Worm (Caenorhabditis elegans): ENCODE results near the gene cyp-31A3.

The cyp-31A3 gene

DNA sequence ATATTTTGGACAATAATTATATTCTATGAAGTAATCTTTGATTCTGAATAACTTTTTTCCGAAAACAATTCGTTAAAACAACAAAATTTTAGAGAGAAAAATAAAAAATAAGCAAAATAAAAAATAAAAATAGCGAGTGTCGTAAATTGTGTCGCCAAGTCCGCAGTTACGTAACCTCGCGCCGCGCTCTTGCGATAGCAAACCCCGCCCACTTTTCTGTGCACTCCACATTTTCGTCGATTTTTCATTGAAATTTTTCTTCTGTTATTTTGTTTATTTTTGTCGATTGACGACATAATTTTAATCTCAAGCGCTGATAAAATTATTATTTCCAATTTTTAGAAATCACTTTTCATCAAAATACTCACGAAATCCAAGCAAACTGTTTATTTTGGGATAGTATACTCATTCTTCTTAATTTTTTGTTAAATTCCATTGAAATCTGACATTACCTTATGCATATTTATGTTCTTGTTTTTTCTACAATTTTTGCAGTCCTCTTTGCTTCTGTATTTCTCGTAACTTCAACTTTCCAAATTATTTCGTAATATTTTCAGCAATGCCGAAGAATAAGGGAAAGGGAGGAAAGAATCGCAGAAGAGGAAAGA is 49.6 kb downstream of the cyp-31A3 start, which contains the start of gene eif-1.A (continued):
- TF ChIP-seq rpc-1 (optimal IDR thresholded peaks at IDR 0.05) (peak; percentile 4), rpc-1 (tag; optimal IDR thresholded peaks at IDR 0.05) (no peak), F49E8.2 (tag; optimal IDR thresholded peaks at IDR 0.05; ENCODE audit: insufficient read depth) (peak; percentile 6), aptf-2 (GFP tag; conservative IDR thresholded peaks at IDR 0.05) (no peak), him-1 (tag; optimal IDR thresholded peaks at IDR 0.05) (no peak), F55B11.4 (tag; optimal IDR thresholded peaks at IDR 0.05; ENCODE audit: borderline replicate concordance, insufficient read depth) (no peak), cebp-2 (GFP tag; IDR thresholded peaks at IDR 0.05) (no peak), F37B4.10 (GFP tag; IDR thresholded peaks at IDR 0.05) (no peak), hmg-1.2 (GFP tag; IDR thresholded peaks at IDR 0.05) (peak; percentile 22; the same call in 1 of the 2 replicates), D2030.7 (GFP tag; IDR thresholded peaks at IDR 0.05) (peak; percentile 46; the same call in 1 of the 2 replicates), ztf-18 (tag; optimal IDR thresholded peaks at IDR 0.05) (peak; percentile 15), lsl-1 (GFP tag; optimal IDR thresholded peaks at IDR 0.05) (peak; percentile 39), efl-1 (GFP tag; optimal IDR thresholded peaks at IDR 0.05) (peak; percentile 5), zfh-2 (GFP tag; conservative IDR thresholded peaks at IDR 0.05) (no peak)

DNA sequence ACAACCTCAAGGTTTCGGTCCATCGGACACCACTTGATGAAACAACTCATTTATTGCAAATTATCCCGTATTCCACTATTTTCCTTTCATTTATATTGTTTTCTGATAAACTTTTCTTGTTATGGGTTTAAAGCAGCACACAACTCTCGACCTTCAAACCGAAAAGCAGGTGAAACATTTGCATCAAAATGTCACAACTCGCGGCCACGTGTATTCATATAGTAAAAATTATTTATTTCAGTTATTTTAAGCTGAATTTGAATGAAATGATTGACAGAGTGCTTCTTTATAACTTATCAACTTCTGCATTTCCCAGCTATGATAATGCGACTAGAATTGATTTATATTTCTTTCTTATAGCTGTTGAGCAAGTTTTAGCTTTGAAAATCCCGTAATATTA is 51.0 kb downstream of the cyp-31A3 start, which contains the start of gene srw-95:
TSS of gene srw-95 (plus strand) at position 213 of the 400 bp plus-strand sequence.
- TF ChIP-seq atf-7 (tag; optimal IDR thresholded peaks at IDR 0.05): peak; percentile 9
- 0 out of 2 replicates have a peak, but pooled peaks have one; percentile 71 for TF ChIP-seq madf-3 (GFP tag; IDR thresholded peaks at IDR 0.05)
- TF ChIP-seq B0336.3 (GFP tag; IDR thresholded peaks at IDR 0.05): peak; percentile 86
- TF ChIP-seq lin-35 (GFP tag; optimal IDR thresholded peaks at IDR 0.05): peak in 1 of 3 experiments; percentile 11
- 0 out of 2 replicates have a peak, but pooled peaks have one; percentile 53 for TF ChIP-seq attf-6 (GFP tag; IDR thresholded peaks at IDR 0.05)
- TF ChIP-seq snpc-1.3 (tag; optimal IDR thresholded peaks at IDR 0.05; ENCODE audit: insufficient read depth): peak; percentile 19
- no peak for TF ChIP-seq ceh-79 (tag; optimal IDR thresholded peaks at IDR 0.05)
- TF ChIP-seq snpc-4 (GFP tag; optimal IDR thresholded peaks at IDR 0.05): no peak
- TF ChIP-seq snpc-4 (tag; optimal IDR thresholded peaks at IDR 0.05): peak in 2 of 4 experiments; percentile 51 to 81
- TF ChIP-seq tbp1 (GFP tag; optimal IDR thresholded peaks at IDR 0.05): peak; percentile 38
- peak; percentile 50; the same call in 1 of the 2 replicates for TF ChIP-seq rcor-1 (GFP tag; IDR thresholded peaks at IDR 0.05)
- no peak for TF ChIP-seq B0035.1 (tag; optimal IDR thresholded peaks at IDR 0.05)
- no peak for TF ChIP-seq ceh-58 (GFP tag; IDR thresholded peaks at IDR 0.05)
- TF ChIP-seq hmg-1.2 (GFP tag; IDR thresholded peaks at IDR 0.05): 0 out of 2 replicates have a peak, but pooled peaks have one; percentile 10
- 0 out of 2 replicates have a peak, but pooled peaks have one; percentile 8 for TF ChIP-seq bed-1 (GFP tag; IDR thresholded peaks at IDR 0.05)
- TF ChIP-seq die-1 (tag; optimal IDR thresholded peaks at IDR 0.05): peak; percentile 12
- TF ChIP-seq fkh-3 (tag; optimal IDR thresholded peaks at IDR 0.05): no peak
- no peak for TF ChIP-seq B0019.2 (GFP tag; conservative IDR thresholded peaks at IDR 0.05)
- peak; percentile 59 for TF ChIP-seq F49E8.2 (tag; optimal IDR thresholded peaks at IDR 0.05; ENCODE audit: insufficient read depth)
- no peak for TF ChIP-seq xnd-1 (tag; optimal IDR thresholded peaks at IDR 0.05)
- TF ChIP-seq D2030.7 (GFP tag; IDR thresholded peaks at IDR 0.05): no peak
- peak; percentile 24 for TF ChIP-seq snpc-3.4 (tag; optimal IDR thresholded peaks at IDR 0.05)
- TF ChIP-seq madf-6 (GFP tag; IDR thresholded peaks at IDR 0.05): peak; percentile 45; the same call in 1 of the 2 replicates
- no peak for TF ChIP-seq efl-1 (GFP tag; optimal IDR thresholded peaks at IDR 0.05)
- TF ChIP-seq lin-54 (GFP tag; optimal IDR thresholded peaks at IDR 0.05): peak; percentile 9
- TF ChIP-seq unc-130 (GFP tag; optimal IDR thresholded peaks at IDR 0.05): peak; percentile 5
- 0 out of 2 replicates have a peak, but pooled peaks have one; percentile 20 for TF ChIP-seq ztf-25 (GFP tag; IDR thresholded peaks at IDR 0.05)
- TF ChIP-seq mcd-1 (GFP tag; IDR thresholded peaks at IDR 0.05): peak; percentile 28; the same call in 1 of the 2 replicates
- TF ChIP-seq madf-10 (tag; optimal IDR thresholded peaks at IDR 0.05): no peak
- TF ChIP-seq ceh-100 (GFP tag; IDR thresholded peaks at IDR 0.05): 0 out of 2 replicates have a peak, but pooled peaks have one; percentile 40
- TF ChIP-seq chd-7 (tag; optimal IDR thresholded peaks at IDR 0.05): no peak
- 0 out of 2 replicates have a peak, but pooled peaks have one; percentile 18 for TF ChIP-seq lin-26 (GFP tag; IDR thresholded peaks at IDR 0.05)
- TF ChIP-seq cebp-1 (GFP tag; IDR thresholded peaks at IDR 0.05): no peak
- peak; percentile 16 for TF ChIP-seq cebp-1 (tag; optimal IDR thresholded peaks at IDR 0.05)
- peak; percentile 24 for TF ChIP-seq snpc-1.1 (tag; optimal IDR thresholded peaks at IDR 0.05; ENCODE audit: insufficient read depth)

Data from whole organism, young adult.